Fruit fly (Drosophila melanogaster): ENCODE results near the gene CG32793.

The CG32793 gene

DNA sequence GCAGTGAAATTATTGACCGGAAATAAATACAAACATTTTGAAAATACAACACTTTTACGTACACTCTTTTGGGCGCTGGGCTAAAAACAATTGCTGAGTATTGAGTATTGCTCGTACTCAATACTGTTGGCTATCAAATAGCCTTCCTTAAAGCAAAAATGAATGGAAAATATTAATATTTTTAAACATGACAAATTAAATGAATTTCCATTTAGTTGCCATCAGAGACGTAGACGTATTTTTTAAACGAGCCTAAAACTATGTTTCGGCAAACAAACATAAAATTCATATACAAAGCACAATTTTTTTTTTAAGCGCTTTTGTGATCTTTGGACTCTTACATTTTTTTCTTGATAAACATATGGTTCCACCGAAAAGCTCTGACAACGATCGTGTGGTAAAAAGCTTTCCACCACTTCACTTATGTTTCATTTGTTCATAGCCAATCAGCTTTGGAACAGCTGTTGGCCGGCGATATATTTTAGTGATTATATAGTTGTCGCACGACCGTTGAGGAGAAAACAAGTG is 18.0 kb downstream of the CG32793 start, which contains the start of gene CG3603:
Gene CG3603, plus strand, starts transcription at position 490 of the 528 bp plus-strand sequence.
- TF ChIP-seq toe (GFP tag; optimal IDR thresholded peaks at IDR 0.05) (peak; percentile 50), Hr96 (GFP tag; optimal IDR thresholded peaks at IDR 0.05) (peak; percentile 73), Clk (GFP tag; optimal IDR thresholded peaks at IDR 0.05) (no peak), pad (GFP tag; optimal IDR thresholded peaks at IDR 0.05) (no peak), CG14711 (tag; optimal IDR thresholded peaks at IDR 0.05) (peak; percentile 44), kay (GFP tag; ENCODE audit: borderline replicate concordance) (peak; percentile 93), CG7045 (GFP tag; optimal IDR thresholded peaks at IDR 0.05) (no peak), CG33017 (tag; optimal IDR thresholded peaks at IDR 0.05) (no peak), bab1 (GFP tag; optimal IDR thresholded peaks at IDR 0.05) (peak; percentile 56), CG5204 (GFP tag; optimal IDR thresholded peaks at IDR 0.05) (no peak), Mnt (GFP tag; optimal IDR thresholded peaks at IDR 0.05) (no peak), cic (GFP tag; optimal IDR thresholded peaks at IDR 0.05) (no peak), CG1620 (GFP tag; optimal IDR thresholded peaks at IDR 0.05) (no peak), Crg-1 (GFP tag; optimal IDR thresholded peaks at IDR 0.05) (no peak), ovo (GFP tag; optimal IDR thresholded peaks at IDR 0.05) (peak; percentile 5), tj (GFP tag; optimal IDR thresholded peaks at IDR 0.05) (peak; percentile 55), CG12768 (GFP tag; optimal IDR thresholded peaks at IDR 0.05) (peak; percentile 55), CG11617 (GFP tag; optimal IDR thresholded peaks at IDR 0.05) (peak; percentile 45)

DNA sequence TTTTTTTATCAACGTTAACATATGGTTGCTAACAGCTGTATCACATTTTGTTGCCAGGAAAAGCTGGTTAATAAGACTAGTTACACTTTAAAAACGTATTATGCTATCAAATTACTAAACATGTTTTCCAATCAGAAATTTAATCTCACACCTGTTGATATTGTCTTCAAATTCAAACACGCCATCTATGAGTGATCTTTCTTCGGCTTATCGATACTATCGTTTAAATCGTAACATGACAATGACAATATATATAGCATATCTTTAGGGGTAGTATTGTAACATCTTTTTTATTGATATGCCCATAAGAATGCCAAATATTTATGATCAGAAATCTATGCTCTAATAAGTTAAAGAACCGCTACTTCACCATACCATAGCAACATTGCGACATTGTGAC is 19.5 kb downstream of the CG32793 start:
- TF ChIP-seq CG11617 (GFP tag; optimal IDR thresholded peaks at IDR 0.05) (no peak), kay (GFP tag; ENCODE audit: borderline replicate concordance) (peak; percentile 70), bab1 (GFP tag; optimal IDR thresholded peaks at IDR 0.05) (peak; percentile 7), toe (GFP tag; optimal IDR thresholded peaks at IDR 0.05) (no peak), CG12768 (GFP tag; optimal IDR thresholded peaks at IDR 0.05) (no peak), Hr96 (GFP tag; optimal IDR thresholded peaks at IDR 0.05) (peak; percentile 15)

DNA sequence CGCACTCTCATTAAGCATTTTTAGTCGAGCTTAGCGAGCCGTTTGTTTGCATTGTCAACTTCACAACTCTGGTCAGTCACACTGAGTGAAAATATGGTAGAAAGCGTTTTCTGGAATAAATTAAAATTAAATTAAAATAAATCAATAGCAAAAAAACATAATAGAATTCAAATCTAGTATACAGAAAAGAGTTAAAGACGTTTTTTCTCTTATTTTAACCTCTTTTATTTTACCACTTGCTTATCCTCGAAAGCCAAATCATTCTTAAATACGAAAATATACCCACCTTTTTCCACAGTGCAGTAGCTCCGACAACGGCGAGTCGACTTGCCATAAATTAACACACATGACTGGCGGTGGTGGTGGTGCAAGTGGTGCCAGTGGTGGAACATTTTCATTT is 22.0 kb downstream of the CG32793 start:
- no peak for TF ChIP-seq Hr96 (GFP tag; optimal IDR thresholded peaks at IDR 0.05)
- TF ChIP-seq CG14711 (tag; optimal IDR thresholded peaks at IDR 0.05), result no peak
- no peak for TF ChIP-seq kay (GFP tag; ENCODE audit: borderline replicate concordance)
- TF ChIP-seq CG12768 (GFP tag; optimal IDR thresholded peaks at IDR 0.05), result no peak
- no peak for TF ChIP-seq Clk (GFP tag; optimal IDR thresholded peaks at IDR 0.05)
- no peak for TF ChIP-seq cic (GFP tag; optimal IDR thresholded peaks at IDR 0.05)
- TF ChIP-seq ovo (GFP tag; optimal IDR thresholded peaks at IDR 0.05), result no peak

DNA sequence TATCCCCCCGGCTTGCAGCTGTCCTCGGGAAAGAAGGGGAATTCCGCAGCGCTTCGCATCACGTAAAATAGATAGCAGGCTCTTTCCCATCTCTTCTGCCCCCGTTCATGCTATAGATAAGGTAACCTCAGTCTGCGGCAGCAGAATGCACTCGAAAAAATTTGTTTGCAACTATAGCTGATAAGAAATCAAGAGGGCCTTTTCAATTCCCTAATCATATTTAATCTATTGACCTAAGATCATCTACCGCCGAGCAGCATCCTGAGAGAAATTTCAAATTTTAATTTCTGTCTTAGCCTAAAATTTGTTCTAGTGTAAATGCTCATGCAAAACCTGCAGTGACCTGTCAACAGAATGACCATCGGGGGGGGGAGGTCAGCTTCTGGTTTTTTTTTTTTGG is 27.0 kb downstream of the CG32793 start:
- TF ChIP-seq CG33017 (tag; optimal IDR thresholded peaks at IDR 0.05) (no peak), CG12768 (GFP tag; optimal IDR thresholded peaks at IDR 0.05) (no peak), bab1 (GFP tag; optimal IDR thresholded peaks at IDR 0.05) (no peak), cic (GFP tag; optimal IDR thresholded peaks at IDR 0.05) (no peak), cnc (optimal IDR thresholded peaks at IDR 0.05) (no peak), ovo (GFP tag; optimal IDR thresholded peaks at IDR 0.05) (no peak), toe (GFP tag; optimal IDR thresholded peaks at IDR 0.05) (no peak), CG7045 (GFP tag; optimal IDR thresholded peaks at IDR 0.05) (no peak), CG14711 (tag; optimal IDR thresholded peaks at IDR 0.05) (no peak), CG7101 (tag; optimal IDR thresholded peaks at IDR 0.05) (no peak), CG5204 (GFP tag; optimal IDR thresholded peaks at IDR 0.05) (no peak), Hr96 (GFP tag; optimal IDR thresholded peaks at IDR 0.05) (no peak)

DNA sequence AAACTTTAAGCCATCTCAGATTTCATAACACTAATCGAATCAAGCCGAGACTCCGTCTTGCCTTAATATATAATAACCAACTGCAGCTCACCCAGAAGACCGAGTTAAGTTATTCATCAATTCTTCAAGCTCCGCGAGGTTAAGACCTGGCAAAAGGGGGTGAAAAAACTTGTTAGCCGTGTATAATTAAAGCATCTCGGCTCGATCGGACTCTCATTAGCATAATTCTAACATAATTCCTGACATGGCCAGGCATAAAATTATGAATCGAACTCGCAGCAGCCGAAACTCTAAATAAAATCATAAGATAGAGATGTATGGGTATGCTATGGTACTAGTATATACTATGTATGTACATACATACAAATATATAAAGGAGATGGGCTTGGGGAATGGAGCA is 33.6 kb downstream of the CG32793 start:
- TF ChIP-seq Hr96 (GFP tag; optimal IDR thresholded peaks at IDR 0.05), result no peak
- TF ChIP-seq kay (GFP tag; ENCODE audit: borderline replicate concordance), result no peak
- no peak for TF ChIP-seq Crg-1 (GFP tag; optimal IDR thresholded peaks at IDR 0.05)
- no peak for TF ChIP-seq CG11617 (GFP tag; optimal IDR thresholded peaks at IDR 0.05)
- no peak for TF ChIP-seq pad (GFP tag; optimal IDR thresholded peaks at IDR 0.05)
- no peak for TF ChIP-seq bab1 (GFP tag; optimal IDR thresholded peaks at IDR 0.05)
- TF ChIP-seq CG7045 (GFP tag; optimal IDR thresholded peaks at IDR 0.05), result no peak
- TF ChIP-seq CG12768 (GFP tag; optimal IDR thresholded peaks at IDR 0.05), result no peak
- TF ChIP-seq CG5204 (GFP tag; optimal IDR thresholded peaks at IDR 0.05), result no peak
- no peak for TF ChIP-seq CG14711 (tag; optimal IDR thresholded peaks at IDR 0.05)
- no peak for TF ChIP-seq toe (GFP tag; optimal IDR thresholded peaks at IDR 0.05)
- TF ChIP-seq tj (GFP tag; optimal IDR thresholded peaks at IDR 0.05), result no peak
- no peak for TF ChIP-seq CG33017 (tag; optimal IDR thresholded peaks at IDR 0.05)
- TF ChIP-seq Mnt (GFP tag; optimal IDR thresholded peaks at IDR 0.05), result no peak
- no peak for TF ChIP-seq Clk (GFP tag; optimal IDR thresholded peaks at IDR 0.05)

DNA sequence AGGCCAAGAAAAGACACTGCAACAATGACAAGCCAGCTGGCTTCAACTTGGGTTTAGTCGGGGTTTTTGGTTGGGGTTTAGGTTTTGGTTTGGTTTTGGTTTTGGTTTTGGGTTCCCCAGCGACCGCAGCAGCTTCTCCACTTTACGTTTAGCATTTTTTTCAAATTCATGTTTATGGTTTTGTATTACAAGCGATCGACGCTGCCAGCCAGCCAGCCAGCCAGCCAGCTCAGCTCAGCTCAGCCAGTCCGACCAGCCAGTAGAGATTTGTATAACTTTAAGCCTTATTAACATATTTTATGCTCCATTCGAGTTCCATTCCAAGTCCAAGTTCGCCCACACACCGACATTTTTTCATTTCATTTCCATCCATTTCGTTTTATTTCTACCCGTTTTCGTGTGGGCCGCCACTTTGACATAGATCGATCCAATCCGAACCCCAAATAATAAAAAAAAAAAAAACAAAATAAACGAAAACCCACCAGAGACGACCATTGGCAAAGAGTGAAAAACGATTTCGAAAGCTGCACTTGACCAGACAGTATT is 34.3 kb downstream of the CG32793 start:
- no peak for TF ChIP-seq tj (GFP tag; optimal IDR thresholded peaks at IDR 0.05)
- TF ChIP-seq toe (GFP tag; optimal IDR thresholded peaks at IDR 0.05), result no peak
- no peak for TF ChIP-seq Crg-1 (GFP tag; optimal IDR thresholded peaks at IDR 0.05)
- no peak for TF ChIP-seq CG5204 (GFP tag; optimal IDR thresholded peaks at IDR 0.05)
- TF ChIP-seq kay (GFP tag; ENCODE audit: borderline replicate concordance), result no peak
- no peak for TF ChIP-seq Clk (GFP tag; optimal IDR thresholded peaks at IDR 0.05)
- TF ChIP-seq Mnt (GFP tag; optimal IDR thresholded peaks at IDR 0.05), result no peak
- no peak for TF ChIP-seq CG7101 (tag; optimal IDR thresholded peaks at IDR 0.05)
- TF ChIP-seq CG11617 (GFP tag; optimal IDR thresholded peaks at IDR 0.05), result no peak
- TF ChIP-seq Hr96 (GFP tag; optimal IDR thresholded peaks at IDR 0.05), result no peak
- TF ChIP-seq ovo (GFP tag; optimal IDR thresholded peaks at IDR 0.05), result no peak

Measured in whole organism, adult.